Fruit fly (Drosophila melanogaster): ENCODE measurements around the gene SA2.

Gene SA2

dm6 chr3L:1463547-1463946 lies 25.9 kb upstream of the SA2 start, which contains the start of gene rho (continued):
- TF ChIP-seq CG7786 (GFP tag; optimal IDR thresholded peaks at IDR 0.05): peak; percentile 3
- TF ChIP-seq CG15269 (tag; optimal IDR thresholded peaks at IDR 0.05): peak; percentile 37
- TF ChIP-seq lov (optimal IDR thresholded peaks at IDR 0.05): no peak
- 0 out of 3 replicates have a peak, but pooled peaks have one; percentile 24 for TF ChIP-seq lov (GFP tag; IDR thresholded peaks at IDR 0.05)
- peak; percentile 16 for TF ChIP-seq aop (GFP tag; IDR thresholded peaks at IDR 0.05)
- peak; percentile 18 for TF ChIP-seq zen (tag; optimal IDR thresholded peaks at IDR 0.05)
- peak; percentile 22 for TF ChIP-seq oc (tag; optimal IDR thresholded peaks at IDR 0.05)
- TF ChIP-seq Opbp (GFP tag; IDR thresholded peaks at IDR 0.05; ENCODE audit: partially characterized antibody): peak; percentile 54; the same call in 2 of the 3 replicates
- 0 out of 2 replicates have a peak, but pooled peaks have one; percentile 13 for TF ChIP-seq CG9932 (GFP tag; IDR thresholded peaks at IDR 0.05)
- TF ChIP-seq sna (GFP tag; IDR thresholded peaks at IDR 0.05; ENCODE audit: partially characterized antibody): peak; percentile 51; the same call in 1 of the 2 replicates
- TF ChIP-seq btn (GFP tag; optimal IDR thresholded peaks at IDR 0.05): no peak
- TF ChIP-seq hth (optimal IDR thresholded peaks at IDR 0.05): no peak
- TF ChIP-seq ems (GFP tag; optimal IDR thresholded peaks at IDR 0.05): peak; percentile 1
- TF ChIP-seq CG11695 (GFP tag; IDR thresholded peaks at IDR 0.05): peak; percentile 51; the same call in 1 of the 3 replicates
- no peak for TF ChIP-seq sqz (GFP tag; optimal IDR thresholded peaks at IDR 0.05)
- peak; percentile 28 for TF ChIP-seq Blimp-1 (GFP tag; optimal IDR thresholded peaks at IDR 0.05)
- TF ChIP-seq CG7839 (tag; optimal IDR thresholded peaks at IDR 0.05): peak; percentile 35
- TF ChIP-seq cg (GFP tag; optimal IDR thresholded peaks at IDR 0.05): peak; percentile 44
- TF ChIP-seq crol (GFP tag; IDR thresholded peaks at IDR 0.05): peak; percentile 49; the same call in 1 of the 2 replicates
- TF ChIP-seq Deaf1 (tag; optimal IDR thresholded peaks at IDR 0.05): peak; percentile 34
- peak; percentile 7 for TF ChIP-seq run (tag; optimal IDR thresholded peaks at IDR 0.05)
- no peak for TF ChIP-seq disco-r (GFP tag; optimal IDR thresholded peaks at IDR 0.05)
- peak; percentile 45; the same call in 1 of the 2 replicates for TF ChIP-seq CG13287 (GFP tag; IDR thresholded peaks at IDR 0.05; ENCODE audit: partially characterized antibody)
- no peak for TF ChIP-seq Aef1 (GFP tag; IDR thresholded peaks at IDR 0.05)
- 0 out of 3 replicates have a peak, but pooled peaks have one; percentile 46 for TF ChIP-seq mld (GFP tag; IDR thresholded peaks at IDR 0.05; ENCODE audit: partially characterized antibody)
- peak; percentile 31; the same call in 1 of the 2 replicates for TF ChIP-seq onecut (GFP tag; IDR thresholded peaks at IDR 0.05)
- peak; percentile 47 for TF ChIP-seq abd-A (tag; optimal IDR thresholded peaks at IDR 0.05)
- TF ChIP-seq Tbp (GFP tag; optimal IDR thresholded peaks at IDR 0.05): peak; percentile 81
- peak; percentile 73; the same call in 1 of the 3 replicates for TF ChIP-seq gce (GFP tag; IDR thresholded peaks at IDR 0.05)
- peak; percentile 41 for TF ChIP-seq her (GFP tag; optimal IDR thresholded peaks at IDR 0.05)
- no peak; the same call in 2 of the 3 replicates for TF ChIP-seq B-H1 (GFP tag; IDR thresholded peaks at IDR 0.05)
- no peak for TF ChIP-seq CHES-1-like (GFP tag; optimal IDR thresholded peaks at IDR 0.05)
- peak; percentile 19 for TF ChIP-seq pros (GFP tag; optimal IDR thresholded peaks at IDR 0.05)
- TF ChIP-seq CG34422 (GFP tag; IDR thresholded peaks at IDR 0.05): peak; percentile 57; the same call in 1 of the 3 replicates
- no peak for TF ChIP-seq CG7357 (GFP tag; IDR thresholded peaks at IDR 0.05)
- TF ChIP-seq NFAT (GFP tag; IDR thresholded peaks at IDR 0.05): peak; percentile 62; the same call in 1 of the 2 replicates
- peak; percentile 22 to 37 for TF ChIP-seq Trl (optimal IDR thresholded peaks at IDR 0.05)
- peak; percentile 48 for TF ChIP-seq Trl (GFP tag; optimal IDR thresholded peaks at IDR 0.05)
- TF ChIP-seq wdn (GFP tag; IDR thresholded peaks at IDR 0.05): no peak
- TF ChIP-seq CG15514 (GFP tag; optimal IDR thresholded peaks at IDR 0.05): no peak
- peak; percentile 46 for TF ChIP-seq CG8089 (GFP tag; optimal IDR thresholded peaks at IDR 0.05)
- TF ChIP-seq tll (GFP tag; optimal IDR thresholded peaks at IDR 0.05): peak in 1 of 2 experiments; percentile 82
- TF ChIP-seq CG11504 (tag; optimal IDR thresholded peaks at IDR 0.05): peak; percentile 30
- TF ChIP-seq Dbx (GFP tag; IDR thresholded peaks at IDR 0.05): 0 out of 3 replicates have a peak, but pooled peaks have one; percentile 50
- TF ChIP-seq hkb (optimal IDR thresholded peaks at IDR 0.05): no peak
- no peak for TF ChIP-seq hkb (GFP tag; IDR thresholded peaks at IDR 0.05)
- no peak for TF ChIP-seq MBD-R2 (GFP tag; IDR thresholded peaks at IDR 0.05)
- TF ChIP-seq CG33213 (GFP tag; optimal IDR thresholded peaks at IDR 0.05): peak; percentile 29
- TF ChIP-seq Camta (GFP tag; optimal IDR thresholded peaks at IDR 0.05): peak; percentile 7
- TF ChIP-seq HLHmδ (GFP tag; optimal IDR thresholded peaks at IDR 0.05): peak; percentile 63
- peak; percentile 0 for TF ChIP-seq tap (tag; optimal IDR thresholded peaks at IDR 0.05)
